Fruit fly (Drosophila melanogaster) whole organism, embryonic: ENCODE results near the gene Polr2I.

ENCODE experiments used
- CG10431 ChIP-seq: fragments of 200-800 bp; sonication (Bioruptor generic); optimal IDR thresholded peaks from 3 replicates; lab custom pipeline; 2018; ENCODE audit warnings: missing biosample characterization, mild to moderate bottlenecking, missing genetic modification characterization
- CG12659 ChIP-seq: fragments of 200-800 bp; sonication (Bioruptor generic); optimal IDR thresholded peaks from 3 replicates; lab custom pipeline; 2017; ENCODE audit warnings: mild to moderate bottlenecking, missing biosample characterization, missing genetic modification reagents, missing genetic modification characterization
- CG13894 ChIP-seq: fragments of 200-800 bp; sonication (Bioruptor generic); optimal IDR thresholded peaks from 3 replicates; lab custom pipeline; 2018; ENCODE audit warnings: missing biosample characterization, mild to moderate bottlenecking, missing genetic modification characterization, moderate library complexity
- CG15514 ChIP-seq: fragments of 200-800 bp; sonication (Bioruptor generic); optimal IDR thresholded peaks from 3 replicates; lab custom pipeline; 2017; ENCODE audit warnings: missing biosample characterization, missing genetic modification characterization, mild to moderate bottlenecking, moderate library complexity, missing genetic modification reagents
- CG1603 ChIP-seq: fragments of 200-800 bp; sonication (Bioruptor generic); optimal IDR thresholded peaks from 2 replicates; lab custom pipeline; 2019; ENCODE audit warnings: missing biosample characterization, mild to moderate bottlenecking, missing genetic modification characterization, moderate library complexity
- CG16813 ChIP-seq: fragments of 200-800 bp; sonication (Bioruptor generic); IDR thresholded peaks from 3 replicates; pipeline ENCODE4 v1.3.6; 2022; ENCODE audit warnings: missing biosample characterization, missing genetic modification characterization; ENCODE audit not compliant: partially characterized antibody
- CG16815 ChIP-seq: fragments of 200-800 bp; sonication (Bioruptor generic); optimal IDR thresholded peaks from 3 replicates; lab custom pipeline; 2017; ENCODE audit warnings: missing biosample characterization, mild to moderate bottlenecking, missing genetic modification characterization
- CG17385 ChIP-seq: fragments of 200-800 bp; sonication (Bioruptor generic); optimal IDR thresholded peaks from 3 replicates; lab custom pipeline; 2018; ENCODE audit warnings: missing biosample characterization, mild to moderate bottlenecking, missing genetic modification characterization
- CG17829 ChIP-seq: fragments of 200-800 bp; optimal IDR thresholded peaks from 2 replicates; lab custom pipeline; 2019; ENCODE audit warnings: missing biosample characterization, mild to moderate bottlenecking, missing genetic modification characterization, moderate library complexity
- CG18011 ChIP-seq: fragments of 200-800 bp; sonication (Bioruptor generic); optimal IDR thresholded peaks from 2 replicates; lab custom pipeline; 2017; ENCODE audit warnings: missing biosample characterization, missing genetic modification characterization, mild to moderate bottlenecking, moderate library complexity, missing genotype
- CG2116 ChIP-seq: fragments of 200-800 bp; sonication (Bioruptor generic); optimal IDR thresholded peaks from 3 replicates; lab custom pipeline; 2018; ENCODE audit warnings: missing biosample characterization, mild to moderate bottlenecking, missing genetic modification characterization
- CG3163 ChIP-seq: fragments of 200-800 bp; sonication (Bioruptor generic); optimal IDR thresholded peaks from 3 replicates; lab custom pipeline; 2016; ENCODE audit warnings: missing biosample characterization, missing genetic modification characterization
- CG33213 ChIP-seq: fragments of 200-800 bp; sonication (Bioruptor generic); optimal IDR thresholded peaks from 3 replicates; lab custom pipeline; 2016; ENCODE audit warnings: missing biosample characterization, missing genetic modification characterization
- CG6689 ChIP-seq: fragments of 200-800 bp; sonication (Bioruptor generic); IDR thresholded peaks from 2 replicates; pipeline ENCODE4 v1.3.6; 2022; ENCODE audit warnings: missing biosample characterization, missing genetic modification characterization
- CG8765 ChIP-seq: fragments of 200-800 bp; sonication (Bioruptor generic); IDR thresholded peaks from 2 replicates; pipeline ENCODE4 v1.3.6; 2022; ENCODE audit warnings: missing biosample characterization, missing genetic modification characterization
- CG9797 ChIP-seq: fragments of 200-800 bp; sonication (Bioruptor generic); optimal IDR thresholded peaks from 3 replicates; lab custom pipeline; 2018; ENCODE audit warnings: missing biosample characterization, mild to moderate bottlenecking, missing genetic modification characterization
- Deaf1 ChIP-seq: fragments of 200-800 bp; optimal IDR thresholded peaks from 3 replicates; lab custom pipeline; 2019; ENCODE audit warnings: missing biosample characterization, mild to moderate bottlenecking, missing genetic modification characterization, moderate library complexity
- Elba2 ChIP-seq: fragments of 200-800 bp; sonication (Bioruptor generic); optimal IDR thresholded peaks from 3 replicates; lab custom pipeline; 2016; ENCODE audit warnings: missing biosample characterization, missing genetic modification characterization
- H2.0 ChIP-seq: fragments of 200-800 bp; sonication (Bioruptor generic); IDR thresholded peaks from 2 replicates; pipeline ENCODE4 v1.3.6; 2022; ENCODE audit warnings: missing biosample characterization, missing genetic modification characterization
- Hmr ChIP-seq: fragments of 200-800 bp; sonication (Bioruptor generic); optimal IDR thresholded peaks from 3 replicates; lab custom pipeline; 2017; ENCODE audit warnings: mild to moderate bottlenecking, missing biosample characterization, missing genetic modification reagents, missing genetic modification characterization
- Lhr ChIP-seq: fragments of 200-800 bp; sonication (Bioruptor generic); optimal IDR thresholded peaks from 3 replicates; lab custom pipeline; 2017; ENCODE audit warnings: mild to moderate bottlenecking, missing biosample characterization, missing genetic modification reagents, missing genetic modification characterization
- Med ChIP-seq: fragments of 200-800 bp; sonication (Bioruptor generic); peaks from one replicate; lab custom pipeline; 2016; ENCODE audit warnings: missing biosample characterization, missing genetic modification characterization, mild to moderate bottlenecking, inconsistent platforms, moderate library complexity
- Sry-δ ChIP-seq: fragments of 200-800 bp; sonication (Bioruptor generic); optimal IDR thresholded peaks from 2 replicates; lab custom pipeline; 2016; ENCODE audit warnings: missing biosample characterization, missing genetic modification characterization
- Stat92E ChIP-seq, 3 experiments: fragments of >200 bp in 2 of 3; fragments of 200-800 bp in 1 of 3; sonication (Bioruptor generic) in 1 of 3; optimal IDR thresholded peaks; 2 replicates each; lab custom pipeline; 2017 to 2019; ENCODE audit warnings: missing biosample characterization in 3 of 3, missing genetic modification characterization in 3 of 3, mild to moderate bottlenecking in 1 of 3, moderate library complexity in 1 of 3
- bcd ChIP-seq: fragments of 200-800 bp; sonication (Bioruptor generic); optimal IDR thresholded peaks from 2 replicates; lab custom pipeline; 2017; ENCODE audit warnings: missing biosample characterization, mild to moderate bottlenecking, missing genetic modification characterization
- cad ChIP-seq: fragments of >200 bp; optimal IDR thresholded peaks from 2 replicates; lab custom pipeline; 2017; ENCODE audit warnings: missing biosample characterization, missing genetic modification characterization
- cg ChIP-seq: fragments of 200-800 bp; sonication (Bioruptor generic); optimal IDR thresholded peaks from 3 replicates; lab custom pipeline; 2019; ENCODE audit warnings: missing biosample characterization, mild to moderate bottlenecking, missing genetic modification characterization, moderate library complexity
- croc ChIP-seq: fragments of 200-800 bp; sonication (Bioruptor generic); conservative IDR thresholded peaks from 3 replicates; pipeline ENCODE4 v1.3.6; 2022; ENCODE audit warnings: missing biosample characterization, missing genetic modification characterization
- da ChIP-seq: fragments of 200-800 bp; sonication (Bioruptor generic); optimal IDR thresholded peaks from 2 replicates; lab custom pipeline; 2016; ENCODE audit warnings: missing biosample characterization, missing genetic modification characterization
- gfzf ChIP-seq: fragments of 200-800 bp; sonication (Bioruptor generic); optimal IDR thresholded peaks from 2 replicates; lab custom pipeline; 2016; ENCODE audit warnings: missing biosample characterization, mild to moderate bottlenecking, missing genetic modification characterization, moderate library complexity
- gt ChIP-seq: fragments of 200-800 bp; sonication (Bioruptor generic); IDR thresholded peaks from 2 replicates; pipeline ENCODE4 v1.3.6; 2022; ENCODE audit warnings: missing biosample characterization, missing genetic modification characterization
- lola ChIP-seq, 3 experiments: fragments of >200 bp in 2 of 3; fragments of 200-800 bp in 1 of 3; sonication (Bioruptor generic) in 1 of 3; optimal IDR thresholded peaks; 2 replicates each; lab custom pipeline; 2017 to 2019; ENCODE audit warnings: missing biosample characterization in 3 of 3, missing genetic modification characterization in 3 of 3, mild to moderate bottlenecking in 1 of 3, moderate library complexity in 1 of 3
- nmo ChIP-seq: fragments of 200-800 bp; sonication (Bioruptor generic); optimal IDR thresholded peaks from 2 replicates; lab custom pipeline; 2018; ENCODE audit warnings: missing biosample characterization, mild to moderate bottlenecking, missing genetic modification characterization, moderate library complexity
- p53 ChIP-seq: fragments of 200-800 bp; sonication (Bioruptor generic); optimal IDR thresholded peaks from 2 replicates; lab custom pipeline; 2016; ENCODE audit warnings: missing biosample characterization, missing genetic modification characterization
- pita ChIP-seq: fragments of 200-800 bp; sonication (Bioruptor generic); optimal IDR thresholded peaks from 2 replicates; lab custom pipeline; 2017; ENCODE audit warnings: missing biosample characterization, mild to moderate bottlenecking, missing genetic modification characterization
- pnt ChIP-seq: fragments of 200-800 bp; sonication (Bioruptor generic); optimal IDR thresholded peaks from 3 replicates; lab custom pipeline; 2016; ENCODE audit warnings: missing biosample characterization, missing genetic modification characterization
- prd ChIP-seq, 3 experiments: fragments of >200 bp in 2 of 3; fragments of 200-800 bp in 1 of 3; sonication (Bioruptor generic) in 1 of 3; optimal IDR thresholded peaks in 2 of 3; IDR thresholded peaks in 1 of 3; 2 replicates in 2 of 3; 3 replicates in 1 of 3; pipeline versions ENCODE4 v1.3.6 to Lab custom; 2017 to 2022; ENCODE audit warnings: missing biosample characterization in 1 of 3, missing genetic modification characterization in 1 of 3
- pzg ChIP-seq: fragments of 200-800 bp; sonication (Bioruptor generic); optimal IDR thresholded peaks from 3 replicates; lab custom pipeline; 2018; ENCODE audit warnings: missing biosample characterization, mild to moderate bottlenecking, missing genetic modification characterization, moderate library complexity
- salm ChIP-seq: fragments of 200-800 bp; sonication (Bioruptor generic); optimal IDR thresholded peaks from 2 replicates; lab custom pipeline; 2018; ENCODE audit warnings: missing biosample characterization, mild to moderate bottlenecking, missing genetic modification characterization
- sens ChIP-seq: fragments of 200-800 bp; sonication (Bioruptor generic); peaks from one replicate; lab custom pipeline; 2016; ENCODE audit warnings: missing biosample characterization, missing genetic modification characterization
- sens-2 ChIP-seq: fragments of 200-800 bp; sonication (Bioruptor generic); IDR thresholded peaks from 2 replicates; pipeline ENCODE4 v1.3.6; 2022; ENCODE audit warnings: missing biosample characterization, missing genetic modification characterization
- sim ChIP-seq: fragments of 200-800 bp; sonication (Bioruptor generic); IDR thresholded peaks from 2 replicates; pipeline ENCODE4 v1.3.6; 2022; ENCODE audit warnings: missing biosample characterization, missing genetic modification characterization
- tio ChIP-seq: fragments of 200-800 bp; sonication (Bioruptor generic); optimal IDR thresholded peaks from 2 replicates; lab custom pipeline; 2017; ENCODE audit warnings: missing biosample characterization, missing genetic modification characterization, inconsistent platforms
- tll ChIP-seq, 2 experiments: fragments of 200-800 bp in 1 of 2; fragments of >200 bp in 1 of 2; sonication (Bioruptor generic) in 1 of 2; optimal IDR thresholded peaks; 2 replicates each; lab custom pipeline; 2017 to 2019; ENCODE audit warnings: missing biosample characterization in 2 of 2, missing genetic modification characterization in 2 of 2, mild to moderate bottlenecking in 1 of 2, moderate library complexity in 1 of 2
- twi ChIP-seq: fragments of 200-800 bp; optimal IDR thresholded peaks from 2 replicates; lab custom pipeline; 2019; ENCODE audit warnings: missing biosample characterization, mild to moderate bottlenecking, missing genetic modification characterization, moderate library complexity
- zen ChIP-seq: fragments of 200-800 bp; sonication (Bioruptor generic); optimal IDR thresholded peaks from 3 replicates; lab custom pipeline; 2018; ENCODE audit warnings: missing biosample characterization, mild to moderate bottlenecking, missing genetic modification characterization, moderate library complexity
- zfh2 ChIP-seq: fragments of 200-800 bp; sonication (Bioruptor generic); optimal IDR thresholded peaks from 2 replicates; lab custom pipeline; 2016; ENCODE audit warnings: missing biosample characterization, missing genetic modification characterization

Gene Polr2I

DNA sequence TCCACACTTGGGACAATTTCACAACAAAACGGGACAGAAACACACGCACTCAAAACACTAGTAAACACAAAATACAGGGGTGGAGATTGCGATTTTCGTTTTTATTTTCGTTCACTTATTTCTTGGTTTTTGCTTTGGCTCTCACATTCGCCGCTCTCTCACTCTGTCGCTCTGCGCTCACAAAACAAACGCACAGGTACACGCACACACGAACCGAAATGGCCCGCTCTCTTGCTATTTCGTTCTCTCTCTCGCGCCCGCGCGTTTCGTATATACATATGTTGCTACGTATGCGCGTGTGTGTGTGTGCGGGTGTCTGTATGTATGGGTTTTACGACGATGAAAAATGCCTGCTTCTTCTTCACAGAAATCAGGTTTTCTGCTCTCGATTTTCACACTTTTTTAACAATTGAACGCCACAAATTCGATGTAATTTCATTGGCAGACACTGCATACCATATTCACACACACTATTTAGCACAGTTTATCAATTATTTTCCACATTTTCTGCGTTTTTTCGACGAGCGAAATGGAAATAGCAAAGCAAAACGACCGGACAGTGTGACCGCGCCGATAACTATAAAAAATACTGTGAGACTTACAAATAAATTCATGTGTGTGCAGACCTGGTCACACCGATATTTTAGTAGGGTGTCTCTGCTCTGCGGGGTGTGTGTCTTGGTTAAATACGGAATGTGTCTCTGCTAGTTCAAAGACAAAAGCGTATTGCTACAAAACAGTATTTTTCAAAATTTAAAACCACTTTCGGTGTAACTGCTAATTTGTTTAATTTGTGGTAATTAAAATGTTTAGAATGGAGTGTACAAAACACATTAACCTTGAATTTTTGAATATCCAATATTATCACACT, 22.3 kb upstream of the Polr2I start, which contains the start of gene trx (continued):
- TF ChIP-seq CG33213 (GFP tag; lab: Kevin White, UChicago) (peak; percentile 93), twi (tag; lab: Kevin White, UChicago) (peak; percentile 2), CG15514 (GFP tag; lab: Kevin White, UChicago) (peak; percentile 68), sens-2 (no peak), pnt (GFP tag; lab: Kevin White, UChicago) (peak; percentile 12), zen (peak; percentile 55), zfh2 (peak; percentile 4), pita (GFP tag; lab: Kevin White, UChicago) (peak; percentile 88), CG8765 (no peak), gt (GFP tag; lab: Robert Waterston, UW) (no peak), CG17829 (peak; percentile 37), tio (no peak), CG10431 (peak; percentile 32), CG9797 (GFP tag; lab: Kevin White, UChicago) (peak; percentile 99), Stat92E (GFP tag; optimal IDR thresholded peaks at IDR 0.05; lab: Kevin White, UChicago) (peak in 1 of 3 experiments; percentile 84), Elba2 (GFP tag; lab: Kevin White, UChicago) (peak; percentile 43), pzg (GFP tag; lab: Kevin White, UChicago) (peak; percentile 99), Med (peak; percentile 84), Sry-δ (GFP tag; lab: Kevin White, UChicago) (peak; percentile 68), CG6689 (GFP tag; lab: Robert Waterston, UW) (no peak), prd (optimal IDR thresholded peaks at IDR 0.05; lab: Kevin White, UChicago) (no peak), prd (GFP tag; IDR thresholded peaks at IDR 0.05; lab: Robert Waterston, UW) (no peak), salm (tag; lab: Kevin White, UChicago) (peak; percentile 17), croc (GFP tag; lab: Robert Waterston, UW) (no peak), gfzf (GFP tag; lab: Kevin White, UChicago) (peak; percentile 99), sens (GFP tag; lab: Kevin White, UChicago) (peak; percentile 80), tll (GFP tag; optimal IDR thresholded peaks at IDR 0.05; lab: Kevin White, UChicago) (peak in 1 of 2 experiments; percentile 33), CG16813 (GFP tag; lab: Robert Waterston, UW) (no peak), Deaf1 (peak; percentile 77), Lhr (peak; percentile 96), sim (no peak), H2.0 (GFP tag; lab: Robert Waterston, UW) (no peak), CG16815 (GFP tag; lab: Kevin White, UChicago) (no peak), CG2116 (GFP tag; lab: Kevin White, UChicago) (peak; percentile 36), lola (GFP tag; optimal IDR thresholded peaks at IDR 0.05; lab: Kevin White, UChicago) (peak in 2 of 3 experiments; percentile 6 to 18), bcd (GFP tag; lab: Kevin White, UChicago) (peak; percentile 17), nmo (GFP tag; lab: Kevin White, UChicago) (peak; percentile 52), cg (peak; percentile 100), CG17385 (GFP tag; lab: Kevin White, UChicago) (peak; percentile 99), cad (GFP tag; lab: Kevin White, UChicago) (peak; percentile 11), CG3163 (no peak), Hmr (peak; percentile 65), p53 (peak; percentile 33), CG1603 (tag; lab: Kevin White, UChicago) (peak; percentile 84), CG12659 (peak; percentile 73), da (GFP tag; lab: Kevin White, UChicago) (peak; percentile 39), CG18011 (peak; percentile 98), CG13894 (tag; lab: Kevin White, UChicago) (peak; percentile 46)
